Worm (Caenorhabditis elegans) whole organism, L4 larva: Measurements from ENCODE around the gene srsx-22.
A peak's percentile ranks its signal among the peaks of the same experiment; 100 is the strongest.

ENCODE experiments used
- duxl-1 ChIP-seq: sonication (generic microtip); optimal IDR thresholded peaks from 2 replicates; lab custom pipeline; 2016; ENCODE audit warnings: mild to moderate bottlenecking, missing genetic modification characterization, moderate library complexity, missing compliant biosample characterization; ENCODE audit not compliant: poor library complexity
- lin-29 ChIP-seq: fragments of 200-800 bp; sonication (Bioruptor generic); IDR thresholded peaks from 2 replicates; pipeline ENCODE4 v1.3.6; 2022; ENCODE audit warnings: missing genetic modification reagents, missing genetic modification characterization, missing compliant biosample characterization
- lin-39 ChIP-seq: fragments of 150-350 bp; optimal IDR thresholded peaks from 2 replicates; lab custom pipeline; 2014; ENCODE audit warnings: missing biosample characterization, missing genetic modification reagents, missing genetic modification characterization
- lsy-2 ChIP-seq, 2 experiments: fragments of 150-350 bp in 1 of 2; sonication (generic microtip) in 1 of 2; optimal IDR thresholded peaks; 2 replicates each; lab custom pipeline; 2014 to 2017; ENCODE audit warnings: missing biosample characterization in 2 of 2, missing genetic modification characterization in 2 of 2
- nhr-76 ChIP-seq: fragments of 150-350 bp; optimal IDR thresholded peaks from 2 replicates; lab custom pipeline; 2014; ENCODE audit warnings: missing biosample characterization, missing genetic modification characterization
- nhr-77 ChIP-seq: fragments of 150-350 bp; optimal IDR thresholded peaks from 2 replicates; lab custom pipeline; 2014; ENCODE audit warnings: missing biosample characterization, missing genetic modification characterization

DNA sequence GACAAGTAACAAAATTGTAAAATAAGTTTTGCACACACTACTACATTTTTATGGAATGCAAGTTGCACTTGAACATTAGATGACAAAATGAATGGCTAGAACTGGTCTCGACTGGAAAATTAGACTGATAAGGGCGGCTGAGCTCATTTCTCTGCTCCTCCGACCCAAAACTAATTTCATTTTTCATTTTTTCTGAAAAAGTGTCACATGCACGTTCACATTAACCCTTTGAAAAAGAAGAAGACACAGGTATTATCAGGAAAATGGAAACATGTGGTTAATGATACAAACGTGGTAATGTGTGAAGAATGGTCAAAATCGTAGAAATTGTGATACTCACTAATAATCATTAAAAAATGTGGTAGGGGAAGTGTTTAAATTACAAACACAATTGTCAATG lies 44.5 kb upstream of the srsx-22 start:
- TF ChIP-seq lsy-2 (tag; optimal IDR thresholded peaks at IDR 0.05; lab: Kevin White, UChicago) (no peak), duxl-1 (tag; lab: Kevin White, UChicago) (no peak), nhr-77 (tag; lab: Kevin White, UChicago) (peak; percentile 33), lin-39 (tag; lab: Kevin White, UChicago) (no peak), lin-29 (GFP tag; lab: Robert Waterston, UW) (no peak), nhr-76 (tag; lab: Kevin White, UChicago) (no peak)
